Worm (Caenorhabditis elegans): Measurements from ENCODE around the gene act-3.

act-3 gene

DNA sequence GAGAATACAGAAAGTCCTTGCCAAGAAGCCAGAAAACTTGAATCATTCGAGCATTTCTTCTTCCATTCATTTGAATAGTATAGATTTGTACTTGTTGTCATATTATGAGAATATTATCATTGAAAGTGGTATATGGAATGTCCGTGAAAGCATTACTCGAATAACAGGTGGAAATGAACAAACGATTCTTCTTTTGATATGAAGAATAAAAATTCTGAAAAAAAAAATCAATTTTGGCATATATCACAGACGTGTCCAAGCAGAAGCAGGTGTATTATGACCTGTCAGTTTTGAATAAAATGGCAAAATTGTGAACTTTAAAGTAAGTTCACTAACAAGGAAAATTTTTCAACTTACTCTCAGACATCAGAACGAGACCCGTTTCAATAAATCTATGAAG lies 17.3 kb downstream of the act-3 start, which contains the start of gene srh-75:
TSS of gene srh-75 (minus strand) at position 101 of the 400 bp plus-strand sequence.
- TF ChIP-seq unc-62 (GFP tag; optimal IDR thresholded peaks at IDR 0.05 in 1 of 2) (peak in 1 of 2 experiments; percentile 78), unc-62 (tag; optimal IDR thresholded peaks at IDR 0.05) (no peak), nhr-42 (GFP tag; IDR thresholded peaks at IDR 0.05) (no peak)

DNA sequence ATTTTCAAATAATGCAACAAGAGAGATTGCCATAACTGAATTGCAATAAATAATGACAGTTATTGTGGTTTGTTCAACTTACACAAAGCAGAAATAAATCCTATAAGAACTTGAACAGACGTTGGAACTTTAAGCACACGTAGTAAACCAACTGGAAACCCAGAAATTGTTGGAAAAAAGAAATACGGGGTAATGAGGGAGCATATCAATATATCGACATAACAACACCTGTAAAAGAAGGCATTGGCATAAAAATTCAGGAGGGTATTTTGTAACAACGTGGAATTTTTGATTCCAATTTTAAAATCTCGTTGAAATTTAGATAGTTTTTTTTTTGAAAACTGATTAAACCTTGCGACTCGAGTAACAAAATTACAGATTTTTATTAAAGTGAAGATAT lies 17.8 kb downstream of the act-3 start:
- TF ChIP-seq zfp-3 (GFP tag; conservative IDR thresholded peaks at IDR 0.05) (no peak), aha-1 (tag) (peak; percentile 92), pha-4 (GFP tag; IDR thresholded peaks at IDR 0.05) (no peak), pha-4 (tag; optimal IDR thresholded peaks at IDR 0.05) (no peak)

ce11 chrV:11053827-11054226 lies 20.5 kb downstream of the act-3 start, which contains the start of gene T04C12.7:
Gene T04C12.7, plus strand, starts transcription at chrV:11054127.
- TF ChIP-seq unc-62 (GFP tag; optimal IDR thresholded peaks at IDR 0.05 in 1 of 2) (peak in 1 of 2 experiments; percentile 58), unc-62 (tag; optimal IDR thresholded peaks at IDR 0.05) (no peak), dmd-6 (GFP tag; IDR thresholded peaks at IDR 0.05) (no peak), lin-15B (tag; optimal IDR thresholded peaks at IDR 0.05) (no peak), snpc-1.2 (GFP tag; IDR thresholded peaks at IDR 0.05) (no peak), zip-11 (GFP tag; IDR thresholded peaks at IDR 0.05) (no peak)

DNA sequence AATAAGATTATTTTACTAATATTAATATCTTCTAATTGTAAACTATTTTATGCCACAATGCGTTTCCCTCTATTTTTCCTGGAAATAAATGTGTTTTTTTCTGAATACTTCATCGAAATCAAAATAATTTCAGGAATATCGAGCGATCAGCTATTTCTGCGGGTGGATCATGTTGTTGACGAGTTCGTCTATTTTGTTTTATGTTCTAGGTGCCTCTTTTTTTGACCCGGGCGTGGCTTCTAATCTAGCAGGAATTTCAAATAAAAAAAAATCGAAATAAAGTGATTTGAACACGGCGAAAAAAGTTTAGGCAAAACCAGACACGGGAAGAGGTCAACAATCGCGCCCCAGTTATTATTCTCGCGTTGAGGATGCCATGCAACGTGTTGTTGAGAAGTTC lies 22.4 kb downstream of the act-3 start, which contains the start of gene T04C12.33:
TSS of gene T04C12.33 (plus strand) at position 301 of the 400 bp plus-strand sequence.
- TF ChIP-seq nhr-6 (tag; optimal IDR thresholded peaks at IDR 0.05): no peak
- peak; percentile 88 for TF ChIP-seq aha-1 (tag)

- TF ChIP-seq set-16 (GFP tag; IDR thresholded peaks at IDR 0.05): no peak
- no peak for TF ChIP-seq snpc-1.2 (GFP tag; IDR thresholded peaks at IDR 0.05)
- TF ChIP-seq zfp-3 (GFP tag; conservative IDR thresholded peaks at IDR 0.05): no peak
- no peak for TF ChIP-seq ceh-32 (tag; optimal IDR thresholded peaks at IDR 0.05; ENCODE audit: poor library complexity)
- no peak for TF ChIP-seq zag-1 (tag; optimal IDR thresholded peaks at IDR 0.05)
- TF ChIP-seq lim-7 (GFP tag; IDR thresholded peaks at IDR 0.05): no peak
- TF ChIP-seq F10B5.3 (tag; optimal IDR thresholded peaks at IDR 0.05): no peak
- TF ChIP-seq mes-2 (tag; optimal IDR thresholded peaks at IDR 0.05; ENCODE audit: poor library complexity, severe bottlenecking): no peak
- no peak for TF ChIP-seq mdt-29 (GFP tag; IDR thresholded peaks at IDR 0.05)
- no peak for TF ChIP-seq ztf-11 (tag; optimal IDR thresholded peaks at IDR 0.05)
- no peak for TF ChIP-seq lin-15B (tag; optimal IDR thresholded peaks at IDR 0.05)
- TF ChIP-seq nhr-25 (tag; optimal IDR thresholded peaks at IDR 0.05; ENCODE audit: borderline replicate concordance, insufficient read depth): no peak
- TF ChIP-seq dmd-9 (GFP tag; IDR thresholded peaks at IDR 0.05): no peak
- TF ChIP-seq lin-29 (GFP tag; IDR thresholded peaks at IDR 0.05): no peak
These were observed 25.6 kb downstream of the act-3 start, which contains the start of gene srh-74 for ce11 chrV:11048678-11049077. Gene srh-74, minus strand, starts transcription at chrV:11048778.

DNA sequence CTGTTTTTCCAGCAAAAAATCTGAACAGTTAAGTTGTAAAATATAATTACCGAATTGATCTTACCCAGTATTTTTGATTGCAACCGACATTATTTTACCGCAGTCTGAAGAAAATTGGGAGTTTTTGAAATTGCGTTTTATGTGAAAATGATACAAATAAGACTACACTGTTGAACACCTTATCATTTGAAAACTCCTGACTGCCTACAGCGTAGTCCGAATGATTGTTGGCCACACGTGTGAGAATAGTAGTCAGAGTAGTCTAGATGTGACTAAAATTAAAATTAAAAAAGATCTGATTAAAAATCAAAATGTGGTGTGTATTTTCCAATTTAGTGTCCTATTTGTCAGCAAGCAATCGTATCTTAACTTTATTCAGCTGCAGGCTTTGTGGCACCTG lies 27.6 kb downstream of the act-3 start, which contains the start of gene dhs-18:
TSS of gene dhs-18 (minus strand) at position 104 of the 400 bp plus-strand sequence.
- no peak for TF ChIP-seq saeg-2 (GFP tag; IDR thresholded peaks at IDR 0.05)
- no peak for TF ChIP-seq hif-1 (tag; optimal IDR thresholded peaks at IDR 0.05)
- peak; percentile 23 for TF ChIP-seq hlh-30 (tag; optimal IDR thresholded peaks at IDR 0.05; ENCODE audit: insufficient read depth)
- no peak for TF ChIP-seq aly-2 (tag; optimal IDR thresholded peaks at IDR 0.05)
- TF ChIP-seq unc-62 (GFP tag; optimal IDR thresholded peaks at IDR 0.05 in 1 of 2): peak in 1 of 2 experiments; percentile 66
- TF ChIP-seq unc-62 (tag; optimal IDR thresholded peaks at IDR 0.05): no peak
- TF ChIP-seq jun-1 (tag; optimal IDR thresholded peaks at IDR 0.05): no peak
- TF ChIP-seq nhr-28 (tag; optimal IDR thresholded peaks at IDR 0.05): peak; percentile 96
- peak; percentile 11 for TF ChIP-seq hlh-11 (tag; optimal IDR thresholded peaks at IDR 0.05)
- peak in 1 of 2 experiments; percentile 53 for TF ChIP-seq mdl-1 (tag; optimal IDR thresholded peaks at IDR 0.05)
- TF ChIP-seq T20F7.1 (GFP tag; optimal IDR thresholded peaks at IDR 0.05): no peak
- TF ChIP-seq ztf-7 (tag; optimal IDR thresholded peaks at IDR 0.05): no peak
- TF ChIP-seq dmd-6 (GFP tag; IDR thresholded peaks at IDR 0.05): peak; percentile 46
- TF ChIP-seq lin-39 (tag; optimal IDR thresholded peaks at IDR 0.05): no peak
- TF ChIP-seq cey-2 (tag; optimal IDR thresholded peaks at IDR 0.05; ENCODE audit: borderline replicate concordance, insufficient read depth): no peak
- TF ChIP-seq nhr-77 (tag; optimal IDR thresholded peaks at IDR 0.05): peak; percentile 67
- no peak for TF ChIP-seq lsy-2 (tag; optimal IDR thresholded peaks at IDR 0.05)
- peak; percentile 9 for TF ChIP-seq dve-1 (tag; optimal IDR thresholded peaks at IDR 0.05; ENCODE audit: insufficient read depth)
- TF ChIP-seq pqm-1 (tag; optimal IDR thresholded peaks at IDR 0.05): peak; percentile 42

Measured in whole organism, L4 larva.